Worm (Caenorhabditis elegans) whole organism, L1 larva: ENCODE measurements around the gene nlp-61.
A peak's percentile ranks its signal among the peaks of the same experiment; 100 is the strongest.

Experiments
- C16A3.4 ChIP-seq: fragments of 150-350 bp; optimal IDR thresholded peaks from 2 replicates; lab custom pipeline; 2014; ENCODE audit warnings: missing biosample characterization, missing genetic modification characterization
- alr-1 ChIP-seq: fragments of 200-800 bp; sonication (Bioruptor generic); optimal IDR thresholded peaks from 2 replicates; lab custom pipeline; 2018; ENCODE audit warnings: borderline replicate concordance, mild to moderate bottlenecking, missing genetic modification characterization, missing compliant biosample characterization
- aly-2 ChIP-seq: fragments of 150-350 bp; optimal IDR thresholded peaks from 2 replicates; lab custom pipeline; 2014; ENCODE audit warnings: missing biosample characterization, missing genetic modification characterization
- ces-1 ChIP-seq: fragments of 150-350 bp; optimal IDR thresholded peaks from 2 replicates; lab custom pipeline; 2014; ENCODE audit warnings: missing biosample characterization, missing genetic modification reagents, missing genetic modification characterization
- dpl-1 ChIP-seq, 3 experiments: fragments of 150-350 bp in 2 of 3; sonication (generic microtip) in 1 of 3; optimal IDR thresholded peaks; 2 replicates each; lab custom pipeline; 2014 to 2017; ENCODE audit warnings: missing biosample characterization in 3 of 3, missing genetic modification characterization in 3 of 3, missing genetic modification reagents in 3 of 3
- efl-1 ChIP-seq, 4 experiments: fragments of 150-350 bp; optimal IDR thresholded peaks in 3 of 4; peaks in 1 of 4; 1 replicate in 1 of 4; 2 replicates in 3 of 4; lab custom pipeline; 2014; ENCODE audit warnings: missing biosample characterization in 2 of 4, missing genetic modification characterization in 2 of 4, missing genetic modification reagents in 2 of 4
- egl-13 ChIP-seq: sonication (generic microtip); optimal IDR thresholded peaks from 2 replicates; lab custom pipeline; 2016; ENCODE audit warnings: missing genotype, missing genetic modification reagents, missing genetic modification characterization, missing compliant biosample characterization
- egl-27 ChIP-seq, 2 experiments: fragments of 150-350 bp in 1 of 2; sonication (generic microtip); optimal IDR thresholded peaks; 3 replicates each; lab custom pipeline; 2017 to 2018; ENCODE audit warnings: missing biosample characterization in 2 of 2, missing genetic modification characterization in 2 of 2, missing genetic modification reagents in 2 of 2
- elt-3 ChIP-seq, 6 experiments: fragments of 150-350 bp in 1 of 6; sonication (generic microtip); optimal IDR thresholded peaks; 2 replicates each; lab custom pipeline; 2017 to 2018; ENCODE audit warnings: missing biosample characterization in 6 of 6, missing genetic modification characterization in 6 of 6, inconsistent platforms in 1 of 6
- fkh-4 ChIP-seq: sonication (generic microtip); optimal IDR thresholded peaks from 2 replicates; lab custom pipeline; 2016; ENCODE audit warnings: missing compliant biosample characterization, missing genetic modification characterization, borderline replicate concordance
- grh-1 ChIP-seq: fragments of 200-800 bp; sonication (Bioruptor generic); IDR thresholded peaks from 2 replicates; pipeline ENCODE4 v1.3.6; 2022; ENCODE audit warnings: missing genetic modification reagents, missing genetic modification characterization, missing compliant biosample characterization
- hlh-17 ChIP-seq: fragments of 200-800 bp; sonication (Bioruptor generic); optimal IDR thresholded peaks from 2 replicates; lab custom pipeline; 2018; ENCODE audit warnings: missing genetic modification characterization, mild to moderate bottlenecking, missing compliant biosample characterization, moderate library complexity, borderline replicate concordance
- hlh-4 ChIP-seq: sonication (generic microtip); optimal IDR thresholded peaks from 2 replicates; lab custom pipeline; 2016; ENCODE audit warnings: mild to moderate bottlenecking, missing genetic modification characterization, missing compliant biosample characterization
- lin-14 ChIP-seq: fragments of 200-800 bp; sonication (Bioruptor generic); optimal IDR thresholded peaks from 2 replicates; lab custom pipeline; 2018; ENCODE audit warnings: mild to moderate bottlenecking, missing genetic modification characterization, moderate library complexity, missing compliant biosample characterization
- lin-15B ChIP-seq: fragments of 150-350 bp; sonication (generic microtip); optimal IDR thresholded peaks from 3 replicates; lab custom pipeline; 2014; ENCODE audit warnings: missing biosample characterization, missing genetic modification characterization
- lin-35 ChIP-seq, 2 experiments: fragments of 150-350 bp; optimal IDR thresholded peaks; 2 replicates each; lab custom pipeline; 2014; ENCODE audit warnings: missing biosample characterization in 2 of 2, missing genetic modification characterization in 2 of 2, missing genetic modification reagents in 2 of 2
- lsy-2 ChIP-seq, 2 experiments: fragments of 150-350 bp; optimal IDR thresholded peaks; 2 replicates each; lab custom pipeline; 2014; ENCODE audit warnings: missing biosample characterization in 2 of 2, missing genetic modification characterization in 2 of 2
- mab-9 ChIP-seq: fragments of 200-800 bp; sonication (Bioruptor generic); IDR thresholded peaks from 2 replicates; pipeline ENCODE4 v1.3.6; 2022; ENCODE audit warnings: missing genetic modification reagents, missing genetic modification characterization, missing compliant biosample characterization
- mdl-1 ChIP-seq, 2 experiments: fragments of 150-350 bp; optimal IDR thresholded peaks; 2 replicates each; lab custom pipeline; 2014 to 2017; ENCODE audit warnings: missing biosample characterization in 2 of 2, missing genetic modification characterization in 2 of 2, inconsistent platforms in 1 of 2
- mep-1 ChIP-seq: fragments of 150-350 bp; optimal IDR thresholded peaks from 2 replicates; lab custom pipeline; 2014; ENCODE audit warnings: missing biosample characterization, missing genetic modification characterization
- nhr-19 ChIP-seq: fragments of 200-800 bp; sonication (Bioruptor generic); conservative IDR thresholded peaks from 2 replicates; pipeline ENCODE4 v1.3.6; 2022; ENCODE audit warnings: missing genetic modification characterization, missing compliant biosample characterization
- nhr-20 ChIP-seq: sonication (generic microtip); optimal IDR thresholded peaks from 2 replicates; lab custom pipeline; 2016; ENCODE audit warnings: mild to moderate bottlenecking, missing genetic modification characterization, missing compliant biosample characterization
- nhr-71 ChIP-seq: sonication (generic microtip); optimal IDR thresholded peaks from 2 replicates; lab custom pipeline; 2016; ENCODE audit warnings: mild to moderate bottlenecking, missing genetic modification characterization, moderate library complexity, missing compliant biosample characterization
- nhr-77 ChIP-seq: fragments of 150-350 bp; optimal IDR thresholded peaks from 2 replicates; lab custom pipeline; 2014; ENCODE audit warnings: missing biosample characterization, missing genetic modification characterization
- nhr-84 ChIP-seq: sonication (generic microtip); optimal IDR thresholded peaks from 2 replicates; lab custom pipeline; 2017; ENCODE audit warnings: missing biosample characterization, missing genetic modification characterization
- nhr-90 ChIP-seq: sonication (generic microtip); optimal IDR thresholded peaks from 2 replicates; lab custom pipeline; 2016; ENCODE audit warnings: mild to moderate bottlenecking, missing genetic modification characterization, missing compliant biosample characterization; ENCODE audit not compliant: poor library complexity
- rnt-1 ChIP-seq: sonication (generic microtip); optimal IDR thresholded peaks from 2 replicates; lab custom pipeline; 2016; ENCODE audit warnings: mild to moderate bottlenecking, missing genetic modification characterization, moderate library complexity, missing compliant biosample characterization
- snu-23 ChIP-seq: sonication (generic microtip); optimal IDR thresholded peaks from 2 replicates; lab custom pipeline; 2016; ENCODE audit warnings: missing genetic modification characterization, missing compliant biosample characterization
- sptf-1 ChIP-seq: fragments of 150-350 bp; optimal IDR thresholded peaks from 2 replicates; lab custom pipeline; 2014; ENCODE audit warnings: missing biosample characterization, missing genetic modification characterization
- swsn-7 ChIP-seq: sonication (generic microtip); optimal IDR thresholded peaks from 2 replicates; lab custom pipeline; 2016; ENCODE audit warnings: missing genetic modification characterization, missing compliant biosample characterization
- tbx-2 ChIP-seq: sonication (generic microtip); optimal IDR thresholded peaks from 2 replicates; lab custom pipeline; 2016; ENCODE audit warnings: missing genetic modification characterization, missing compliant biosample characterization
- unc-130 ChIP-seq: fragments of 150-350 bp; optimal IDR thresholded peaks from 2 replicates; lab custom pipeline; 2017; ENCODE audit warnings: missing biosample characterization, missing genetic modification characterization, inconsistent platforms
- unc-86 ChIP-seq: sonication (generic microtip); optimal IDR thresholded peaks from 2 replicates; lab custom pipeline; 2016; ENCODE audit warnings: missing genetic modification characterization, missing compliant biosample characterization
- unc-98 ChIP-seq: fragments of 200-800 bp; sonication (Bioruptor generic); IDR thresholded peaks from 2 replicates; pipeline ENCODE4 v1.3.6; 2022; ENCODE audit warnings: missing genetic modification characterization, missing compliant biosample characterization
- vab-15 ChIP-seq: sonication (generic microtip); optimal IDR thresholded peaks from 2 replicates; lab custom pipeline; 2017; ENCODE audit warnings: missing genotype, mild to moderate bottlenecking, missing genetic modification characterization, missing compliant biosample characterization
- zag-1 ChIP-seq: fragments of 150-350 bp; optimal IDR thresholded peaks from 2 replicates; lab custom pipeline; 2014; ENCODE audit warnings: missing biosample characterization, missing genetic modification characterization
- ztf-4 ChIP-seq: fragments of 150-350 bp; optimal IDR thresholded peaks from 2 replicates; lab custom pipeline; 2014; ENCODE audit warnings: missing biosample characterization, missing genetic modification characterization

nlp-61 gene

ce11 chrX:7655469-7656003 is 28.1 kb downstream of the nlp-61 start:
- no peak for TF ChIP-seq hlh-17 (GFP tag; lab: Kevin White, UChicago)
- no peak for TF ChIP-seq lin-15B (tag; lab: Kevin White, UChicago)
- no peak for TF ChIP-seq snu-23 (GFP tag; lab: Kevin White, UChicago)
- TF ChIP-seq unc-98 (GFP tag; lab: Robert Waterston, UW) = no peak
- TF ChIP-seq sptf-1 (tag; lab: Kevin White, UChicago) = no peak
- TF ChIP-seq hlh-4 (tag; lab: Kevin White, UChicago) = no peak

DNA sequence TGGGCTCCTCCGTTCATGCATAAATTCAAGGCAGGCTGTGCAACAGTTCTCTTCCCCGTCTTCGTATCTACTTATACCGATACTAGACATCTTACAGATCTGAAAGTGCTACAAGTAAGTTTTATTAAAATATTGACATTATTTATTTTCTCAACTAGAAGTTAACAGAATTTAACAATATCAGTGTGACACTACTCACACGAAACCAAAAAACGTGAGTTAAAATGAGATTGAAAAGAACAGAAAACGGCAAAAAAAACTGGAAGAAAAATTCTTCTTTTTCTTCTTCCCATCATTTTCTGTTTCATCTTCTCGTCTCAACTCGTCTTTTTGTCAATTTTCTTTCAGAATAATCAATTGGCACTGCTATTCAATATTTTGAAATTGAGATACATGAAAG is 29.4 kb downstream of the nlp-61 start, which contains the start of gene F27D9.12:
TSS of gene F27D9.12 (minus strand) at position 101 of the 400 bp plus-strand sequence.
- TF ChIP-seq nhr-84 (tag; lab: Kevin White, UChicago) (no peak), nhr-77 (no peak), vab-15 (tag; lab: Kevin White, UChicago) (no peak), nhr-71 (tag; lab: Kevin White, UChicago) (no peak)

ce11 chrX:7659591-7660433 is 32.4 kb downstream of the nlp-61 start:
- peak in 2 of 6 experiments; percentile 24 to 30 for TF ChIP-seq elt-3 (tag; optimal IDR thresholded peaks at IDR 0.05; lab: Kevin White, UChicago)
- TF ChIP-seq tbx-2 (tag; lab: Kevin White, UChicago) = peak; percentile 38
- peak; percentile 54 for TF ChIP-seq grh-1 (GFP tag; lab: Robert Waterston, UW)
- no peak for TF ChIP-seq ces-1 (GFP tag; lab: Kevin White, UChicago)
- peak; percentile 29 for TF ChIP-seq unc-130
- no peak for TF ChIP-seq efl-1 (optimal IDR thresholded peaks at IDR 0.05; lab: Kevin White, UChicago)
- peak in 1 of 2 experiments; percentile 91 for TF ChIP-seq efl-1 (GFP tag; optimal IDR thresholded peaks at IDR 0.05 in 1 of 2; lab: Kevin White, UChicago)
- peak; percentile 58 for TF ChIP-seq nhr-19 (GFP tag; lab: Robert Waterston, UW)
- TF ChIP-seq dpl-1 (GFP tag; optimal IDR thresholded peaks at IDR 0.05; lab: Kevin White, UChicago) = no peak
- TF ChIP-seq nhr-20 (tag; lab: Kevin White, UChicago) = peak; percentile 75
- TF ChIP-seq sptf-1 (tag; lab: Kevin White, UChicago) = no peak
- peak; percentile 74 for TF ChIP-seq snu-23 (GFP tag; lab: Kevin White, UChicago)
- TF ChIP-seq ztf-4 (tag; lab: Kevin White, UChicago) = peak; percentile 25
- TF ChIP-seq alr-1 (tag; lab: Kevin White, UChicago) = no peak
- TF ChIP-seq mdl-1 (tag; optimal IDR thresholded peaks at IDR 0.05; lab: Kevin White, UChicago) = peak in 1 of 2 experiments; percentile 53
- peak in 1 of 2 experiments; percentile 60 for TF ChIP-seq lin-35 (GFP tag; optimal IDR thresholded peaks at IDR 0.05; lab: Kevin White, UChicago)
- TF ChIP-seq zag-1 (tag; lab: Kevin White, UChicago) = no peak
- TF ChIP-seq egl-13 (tag; lab: Kevin White, UChicago) = no peak
- TF ChIP-seq unc-86 (tag; lab: Kevin White, UChicago) = no peak
- peak; percentile 59 for TF ChIP-seq lin-14 (GFP tag; lab: Kevin White, UChicago)
- TF ChIP-seq egl-27 (tag; optimal IDR thresholded peaks at IDR 0.05; lab: Kevin White, UChicago) = no peak
- TF ChIP-seq C16A3.4 = peak; percentile 7
- TF ChIP-seq fkh-4 = no peak
- peak; percentile 36 for TF ChIP-seq nhr-90 (tag; lab: Kevin White, UChicago)
- TF ChIP-seq rnt-1 = no peak
- TF ChIP-seq mab-9 (GFP tag; lab: Robert Waterston, UW) = no peak
- peak; percentile 1 for TF ChIP-seq swsn-7 (tag; lab: Kevin White, UChicago)
- no peak for TF ChIP-seq aly-2 (tag; lab: Kevin White, UChicago)
- peak; percentile 6 to 22 for TF ChIP-seq lsy-2 (tag; optimal IDR thresholded peaks at IDR 0.05; lab: Kevin White, UChicago)
- TF ChIP-seq nhr-71 (tag; lab: Kevin White, UChicago) = peak; percentile 69
- no peak for TF ChIP-seq hlh-4 (tag; lab: Kevin White, UChicago)
- peak; percentile 17 for TF ChIP-seq mep-1 (tag; lab: Kevin White, UChicago)
